Fruit fly (Drosophila melanogaster): ENCODE results near the gene CG3635.
A peak's percentile ranks its signal among the peaks of the same experiment; 100 is the strongest.

Gene CG3635

dm6 chr2L:22151323-22151722 is 23.9 kb upstream of the CG3635 start, which contains the start of gene dunk:
dunk (plus strand) TSS chr2L:22151623.
- TF ChIP-seq Dll (optimal IDR thresholded peaks at IDR 0.05) (no peak), EcR (GFP tag; optimal IDR thresholded peaks at IDR 0.05) (no peak), CG8478 (optimal IDR thresholded peaks at IDR 0.05) (no peak), psq (optimal IDR thresholded peaks at IDR 0.05) (no peak), pan (optimal IDR thresholded peaks at IDR 0.05) (no peak), usp (GFP tag; optimal IDR thresholded peaks at IDR 0.05) (no peak)

- TF ChIP-seq usp (GFP tag; optimal IDR thresholded peaks at IDR 0.05), result no peak
- TF ChIP-seq psq (optimal IDR thresholded peaks at IDR 0.05), result no peak
- no peak for TF ChIP-seq CG8478 (optimal IDR thresholded peaks at IDR 0.05)
- TF ChIP-seq pan (optimal IDR thresholded peaks at IDR 0.05), result no peak
- no peak for TF ChIP-seq Dll (optimal IDR thresholded peaks at IDR 0.05)
Observed at dm6 chr2L:22153246-22153645, 22.0 kb upstream of the CG3635 start.

- TF ChIP-seq usp (GFP tag; optimal IDR thresholded peaks at IDR 0.05) (no peak), psq (optimal IDR thresholded peaks at IDR 0.05) (no peak), CG8478 (optimal IDR thresholded peaks at IDR 0.05) (no peak), EcR (GFP tag; optimal IDR thresholded peaks at IDR 0.05) (no peak), Dll (optimal IDR thresholded peaks at IDR 0.05) (no peak), pan (optimal IDR thresholded peaks at IDR 0.05) (no peak)
Observed at dm6 chr2L:22159800-22160199, 15.4 kb upstream of the CG3635 start.

dm6 chr2L:22163302-22163701 is 11.9 kb upstream of the CG3635 start:
- TF ChIP-seq psq (optimal IDR thresholded peaks at IDR 0.05) (no peak), CG8478 (optimal IDR thresholded peaks at IDR 0.05) (no peak), pan (optimal IDR thresholded peaks at IDR 0.05) (no peak), Dll (optimal IDR thresholded peaks at IDR 0.05) (no peak), usp (GFP tag; optimal IDR thresholded peaks at IDR 0.05) (no peak), EcR (GFP tag; optimal IDR thresholded peaks at IDR 0.05) (no peak)

dm6 chr2L:22168559-22169027 is 6.6 kb upstream of the CG3635 start:
- no peak for TF ChIP-seq usp (GFP tag; optimal IDR thresholded peaks at IDR 0.05)
- TF ChIP-seq CG8478 (optimal IDR thresholded peaks at IDR 0.05), result peak; percentile 52
- TF ChIP-seq psq (optimal IDR thresholded peaks at IDR 0.05), result no peak
- TF ChIP-seq EcR (GFP tag; optimal IDR thresholded peaks at IDR 0.05), result no peak

dm6 chr2L:22169044-22169515 is 6.1 kb upstream of the CG3635 start, which contains the start of gene Clamp:
Clamp (minus strand) TSS chr2L:22169143.
- no peak for TF ChIP-seq Dll (optimal IDR thresholded peaks at IDR 0.05)

- TF ChIP-seq EcR (GFP tag; optimal IDR thresholded peaks at IDR 0.05), result no peak
- no peak for TF ChIP-seq psq (optimal IDR thresholded peaks at IDR 0.05)
- no peak for TF ChIP-seq usp (GFP tag; optimal IDR thresholded peaks at IDR 0.05)
- no peak for TF ChIP-seq pan (optimal IDR thresholded peaks at IDR 0.05)
- TF ChIP-seq Dll (optimal IDR thresholded peaks at IDR 0.05), result no peak
- no peak for TF ChIP-seq CG8478 (optimal IDR thresholded peaks at IDR 0.05)
Observed at dm6 chr2L:22176398-22176797, 1.2 kb downstream of the CG3635 start.

dm6 chr2L:22214276-22214675 is 39.1 kb downstream of the CG3635 start, which contains the start of gene Ir40a:
Ir40a (minus strand) TSS chr2L:22214376.
- no peak for TF ChIP-seq EcR (GFP tag; optimal IDR thresholded peaks at IDR 0.05)
- no peak for TF ChIP-seq Dll (optimal IDR thresholded peaks at IDR 0.05)
- TF ChIP-seq CG8478 (optimal IDR thresholded peaks at IDR 0.05), result no peak
- no peak for TF ChIP-seq usp (GFP tag; optimal IDR thresholded peaks at IDR 0.05)
- TF ChIP-seq pan (optimal IDR thresholded peaks at IDR 0.05), result no peak
- no peak for TF ChIP-seq psq (optimal IDR thresholded peaks at IDR 0.05)
